Worm (Caenorhabditis elegans) whole organism, L3 larva: ENCODE results near the gene popl-5.

Experiments
- R02D3.7 ChIP-seq: fragments of 150-350 bp; optimal IDR thresholded peaks from 2 replicates; lab custom pipeline; 2014; ENCODE audit warnings: missing biosample characterization, missing genetic modification characterization
- ZK546.5 ChIP-seq: sonication (generic microtip); optimal IDR thresholded peaks from 2 replicates; lab custom pipeline; 2017; ENCODE audit warnings: missing biosample characterization, missing genetic modification characterization
- ama-1 ChIP-seq: fragments of 150-350 bp; optimal IDR thresholded peaks from 2 replicates; lab custom pipeline; 2018
- ceh-28 ChIP-seq: fragments of 150-350 bp; optimal IDR thresholded peaks from 2 replicates; lab custom pipeline; 2014; ENCODE audit warnings: missing biosample characterization, missing genetic modification reagents, missing genetic modification characterization
- ceh-82 ChIP-seq: fragments of 150-350 bp; optimal IDR thresholded peaks from 2 replicates; lab custom pipeline; 2014; ENCODE audit warnings: missing biosample characterization, missing genetic modification characterization
- elt-2 ChIP-seq: sonication (generic microtip); optimal IDR thresholded peaks from 2 replicates; lab custom pipeline; 2016; ENCODE audit warnings: missing genetic modification reagents, mild to moderate bottlenecking, missing genetic modification characterization, missing compliant biosample characterization
- elt-3 ChIP-seq, 3 experiments: fragments of 150-350 bp in 1 of 3; sonication (generic microtip) in 2 of 3; optimal IDR thresholded peaks; 2 replicates in 2 of 3; 4 replicates in 1 of 3; lab custom pipeline; 2014 to 2017; ENCODE audit warnings: missing biosample characterization in 3 of 3, missing genetic modification characterization in 3 of 3
- fkh-10 ChIP-seq: sonication (generic microtip); optimal IDR thresholded peaks from 2 replicates; lab custom pipeline; 2017; ENCODE audit warnings: missing biosample characterization, missing genetic modification reagents, missing genetic modification characterization
- fos-1 ChIP-seq: fragments of 150-350 bp; optimal IDR thresholded peaks from 2 replicates; lab custom pipeline; 2014; ENCODE audit warnings: missing biosample characterization, missing genetic modification characterization
- hmg-11 ChIP-seq: sonication (generic microtip); optimal IDR thresholded peaks from 2 replicates; lab custom pipeline; 2016; ENCODE audit warnings: missing genetic modification characterization, missing compliant biosample characterization
- jun-1 ChIP-seq: fragments of 150-350 bp; optimal IDR thresholded peaks from 2 replicates; lab custom pipeline; 2014; ENCODE audit warnings: missing biosample characterization, missing genetic modification reagents, missing genetic modification characterization
- lin-15B ChIP-seq: fragments of 150-350 bp; optimal IDR thresholded peaks from 2 replicates; lab custom pipeline; 2014; ENCODE audit warnings: missing biosample characterization, missing genetic modification characterization
- lin-39 ChIP-seq: fragments of 150-350 bp; optimal IDR thresholded peaks from 2 replicates; lab custom pipeline; 2018; ENCODE audit warnings: missing biosample characterization, missing genetic modification reagents, missing genetic modification characterization
- lsy-12 ChIP-seq: sonication (generic microtip); optimal IDR thresholded peaks from 2 replicates; lab custom pipeline; 2016; ENCODE audit warnings: mild to moderate bottlenecking, missing genetic modification characterization, missing compliant biosample characterization
- mml-1 ChIP-seq: fragments of 150-350 bp; sonication (generic microtip); optimal IDR thresholded peaks from 3 replicates; lab custom pipeline; 2014; ENCODE audit warnings: missing biosample characterization, missing genetic modification characterization
- nfya-1 ChIP-seq: sonication (generic microtip); optimal IDR thresholded peaks from 2 replicates; lab custom pipeline; 2017; ENCODE audit warnings: missing genetic modification characterization, mild to moderate bottlenecking, missing compliant biosample characterization, antibody characterized with exemption, moderate library complexity; ENCODE audit not compliant: insufficient read depth
- nhr-11 ChIP-seq: fragments of 150-350 bp; optimal IDR thresholded peaks from 2 replicates; lab custom pipeline; 2014; ENCODE audit warnings: missing biosample characterization, missing genetic modification characterization
- nhr-12 ChIP-seq: fragments of 150-350 bp; optimal IDR thresholded peaks from 2 replicates; lab custom pipeline; 2014; ENCODE audit warnings: missing biosample characterization, missing genetic modification characterization
- nhr-23 ChIP-seq: fragments of 150-350 bp; optimal IDR thresholded peaks from 2 replicates; lab custom pipeline; 2014; ENCODE audit warnings: missing biosample characterization, missing genetic modification reagents, missing genetic modification characterization
- nhr-25 ChIP-seq: sonication (generic microtip); optimal IDR thresholded peaks from 2 replicates; lab custom pipeline; 2017; ENCODE audit warnings: missing biosample characterization, missing genetic modification characterization
- nhr-28 ChIP-seq: fragments of 150-350 bp; optimal IDR thresholded peaks from 2 replicates; lab custom pipeline; 2014; ENCODE audit warnings: missing biosample characterization, missing genetic modification characterization
- nhr-43 ChIP-seq: sonication (generic microtip); optimal IDR thresholded peaks from 2 replicates; lab custom pipeline; 2016; ENCODE audit warnings: mild to moderate bottlenecking, missing genetic modification characterization, missing compliant biosample characterization; ENCODE audit not compliant: poor library complexity, severe bottlenecking
- nhr-67 ChIP-seq: fragments of 150-350 bp; optimal IDR thresholded peaks from 2 replicates; lab custom pipeline; 2014; ENCODE audit warnings: missing biosample characterization, missing genetic modification characterization
- nhr-76 ChIP-seq: fragments of 150-350 bp; sonication (generic microtip); optimal IDR thresholded peaks from 5 replicates; lab custom pipeline; 2014; ENCODE audit warnings: missing biosample characterization, missing genetic modification characterization
- nhr-77 ChIP-seq: fragments of 150-350 bp; optimal IDR thresholded peaks from 2 replicates; lab custom pipeline; 2014; ENCODE audit warnings: missing biosample characterization, missing genetic modification characterization
- pha-4 ChIP-seq: fragments of 150-350 bp; optimal IDR thresholded peaks from 2 replicates; lab custom pipeline; 2014; ENCODE audit warnings: missing biosample characterization, missing genetic modification reagents, missing genetic modification characterization
- pqm-1 ChIP-seq: fragments of 150-350 bp; optimal IDR thresholded peaks from 2 replicates; lab custom pipeline; 2017; ENCODE audit warnings: missing biosample characterization, missing genetic modification characterization, inconsistent platforms
- sea-2 ChIP-seq: fragments of 150-350 bp; sonication (generic microtip); optimal IDR thresholded peaks from 4 replicates; lab custom pipeline; 2014; ENCODE audit warnings: missing biosample characterization, missing genetic modification reagents, missing genetic modification characterization
- snpc-4 ChIP-seq: fragments of 150-350 bp; optimal IDR thresholded peaks from 2 replicates; lab custom pipeline; 2014; ENCODE audit warnings: missing biosample characterization, missing genetic modification characterization
- tbx-2 ChIP-seq: sonication (generic microtip); optimal IDR thresholded peaks from 2 replicates; lab custom pipeline; 2016; ENCODE audit warnings: mild to moderate bottlenecking, missing genetic modification characterization, missing compliant biosample characterization
- zag-1 ChIP-seq: fragments of 150-350 bp; optimal IDR thresholded peaks from 2 replicates; lab custom pipeline; 2014; ENCODE audit warnings: missing biosample characterization, missing genetic modification characterization
- ztf-11 ChIP-seq: fragments of 150-350 bp; optimal IDR thresholded peaks from 2 replicates; lab custom pipeline; 2014; ENCODE audit warnings: missing biosample characterization, missing genetic modification characterization
- ztf-4 ChIP-seq: fragments of 150-350 bp; optimal IDR thresholded peaks from 2 replicates; lab custom pipeline; 2014; ENCODE audit warnings: missing biosample characterization, missing genetic modification characterization

The popl-5 gene

ce11 chrIII:11466420-11467188, 20.5 kb downstream of the popl-5 start:
- TF ChIP-seq R02D3.7 (tag; lab: Kevin White, UChicago) (no peak), lin-39 (peak; percentile 25), ztf-4 (tag; lab: Kevin White, UChicago) (no peak), nhr-28 (tag; lab: Kevin White, UChicago) (no peak), nhr-77 (tag; lab: Kevin White, UChicago) (no peak), pha-4 (tag; lab: Kevin White, UChicago) (peak; percentile 13), nhr-76 (tag; lab: Kevin White, UChicago) (no peak), nfya-1 (peak; percentile 42), ceh-28 (peak; percentile 7), sea-2 (GFP tag; lab: Kevin White, UChicago) (no peak), hmg-11 (tag; lab: Kevin White, UChicago) (peak; percentile 49), elt-2 (tag; lab: Kevin White, UChicago) (peak; percentile 32)

ce11 chrIII:11465394-11465948, 21.7 kb downstream of the popl-5 start:
- TF ChIP-seq elt-2 (tag; lab: Kevin White, UChicago) (peak; percentile 90), jun-1 (tag; lab: Kevin White, UChicago) (no peak), snpc-4 (tag; lab: Kevin White, UChicago) (peak; percentile 18)

- TF ChIP-seq jun-1 (tag; lab: Kevin White, UChicago) (peak; percentile 1), nhr-25 (peak; percentile 57), ceh-28 (no peak), elt-2 (tag; lab: Kevin White, UChicago) (peak; percentile 84), elt-3 (tag; optimal IDR thresholded peaks at IDR 0.05; lab: Kevin White, UChicago) (no peak), snpc-4 (tag; lab: Kevin White, UChicago) (peak; percentile 99), pqm-1 (tag; lab: Kevin White, UChicago) (peak; percentile 30), ceh-82 (no peak), R02D3.7 (tag; lab: Kevin White, UChicago) (peak; percentile 11), nhr-23 (tag; lab: Kevin White, UChicago) (peak; percentile 8), tbx-2 (tag; lab: Kevin White, UChicago) (no peak), pha-4 (tag; lab: Kevin White, UChicago) (peak; percentile 46), fos-1 (tag; lab: Kevin White, UChicago) (peak; percentile 72), ama-1 (lab: Kevin White, UChicago) (no peak), lin-15B (tag; lab: Kevin White, UChicago) (peak; percentile 55), nhr-43 (peak; percentile 30), lsy-12 (tag; lab: Kevin White, UChicago) (peak; percentile 79), nhr-77 (tag; lab: Kevin White, UChicago) (peak; percentile 47), hmg-11 (tag; lab: Kevin White, UChicago) (peak; percentile 15), nhr-67 (no peak)
- TF ChIP-seq, all 47 proteins: peak for 14
These were observed 23.4 kb downstream of the popl-5 start for ce11 chrIII:11463726-11464125.

- TF ChIP-seq ceh-28 = no peak
- no peak for TF ChIP-seq ama-1 (lab: Kevin White, UChicago)
- TF ChIP-seq zag-1 (tag; lab: Kevin White, UChicago) = no peak
- no peak for TF ChIP-seq fkh-10 (GFP tag; lab: Kevin White, UChicago)
- no peak for TF ChIP-seq elt-3 (tag; optimal IDR thresholded peaks at IDR 0.05; lab: Kevin White, UChicago)
- TF ChIP-seq nhr-11 (tag; lab: Kevin White, UChicago) = no peak
- no peak for TF ChIP-seq sea-2 (GFP tag; lab: Kevin White, UChicago)
- no peak for TF ChIP-seq elt-2 (tag; lab: Kevin White, UChicago)
- no peak for TF ChIP-seq mml-1 (tag; lab: Kevin White, UChicago)
- no peak for TF ChIP-seq ZK546.5
- no peak for TF ChIP-seq nhr-12 (tag; lab: Kevin White, UChicago)
- no peak for TF ChIP-seq nhr-43
- TF ChIP-seq pqm-1 (tag; lab: Kevin White, UChicago) = no peak
- no peak for TF ChIP-seq ztf-11 (tag; lab: Kevin White, UChicago)
These were observed 24.8 kb downstream of the popl-5 start for ce11 chrIII:11462332-11462731.
